Worm (Caenorhabditis elegans): ENCODE results near the gene ZK616.61.

Gene ZK616.61

DNA sequence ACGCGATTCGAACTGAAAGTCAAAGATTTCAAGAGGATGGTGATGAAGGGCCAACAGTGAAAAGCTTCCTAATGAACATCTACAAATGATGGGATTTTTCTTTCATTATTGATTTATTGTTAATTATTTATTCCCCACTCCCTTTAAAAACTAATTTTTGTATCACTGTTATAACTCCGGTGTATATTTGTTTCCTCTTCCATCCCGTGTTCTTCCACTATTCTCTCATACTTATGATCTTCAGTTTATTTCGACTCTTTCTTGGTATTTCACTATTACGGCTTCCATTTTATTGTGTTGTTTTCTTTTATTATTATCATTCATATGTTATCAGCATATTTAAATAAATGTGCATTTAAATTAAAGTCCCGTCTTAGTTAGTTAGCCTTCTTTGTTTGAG lies 31.1 kb upstream of the ZK616.61 start:
- TF ChIP-seq nhr-237 (tag; optimal IDR thresholded peaks at IDR 0.05) = no peak
- no peak for TF ChIP-seq unc-39 (tag; optimal IDR thresholded peaks at IDR 0.05)
- TF ChIP-seq nhr-76 (tag; optimal IDR thresholded peaks at IDR 0.05) = no peak
- TF ChIP-seq snpc-4 (tag; optimal IDR thresholded peaks at IDR 0.05) = no peak
- TF ChIP-seq lin-13 (tag; optimal IDR thresholded peaks at IDR 0.05) = no peak
- TF ChIP-seq sem-2 (GFP tag; optimal IDR thresholded peaks at IDR 0.05) = no peak
- TF ChIP-seq zip-8 (tag; optimal IDR thresholded peaks at IDR 0.05) = no peak
- TF ChIP-seq ceh-43 (GFP tag; optimal IDR thresholded peaks at IDR 0.05) = no peak
- no peak for TF ChIP-seq cnd-1 (tag; optimal IDR thresholded peaks at IDR 0.05)
- TF ChIP-seq pha-4 (tag; optimal IDR thresholded peaks at IDR 0.05) = no peak
- TF ChIP-seq nhr-12 (tag; optimal IDR thresholded peaks at IDR 0.05) = no peak
- no peak for TF ChIP-seq M03D4.4 (tag; optimal IDR thresholded peaks at IDR 0.05)
- no peak for TF ChIP-seq mls-2 (tag; optimal IDR thresholded peaks at IDR 0.05)
- TF ChIP-seq ces-1 (GFP tag; optimal IDR thresholded peaks at IDR 0.05) = no peak

DNA sequence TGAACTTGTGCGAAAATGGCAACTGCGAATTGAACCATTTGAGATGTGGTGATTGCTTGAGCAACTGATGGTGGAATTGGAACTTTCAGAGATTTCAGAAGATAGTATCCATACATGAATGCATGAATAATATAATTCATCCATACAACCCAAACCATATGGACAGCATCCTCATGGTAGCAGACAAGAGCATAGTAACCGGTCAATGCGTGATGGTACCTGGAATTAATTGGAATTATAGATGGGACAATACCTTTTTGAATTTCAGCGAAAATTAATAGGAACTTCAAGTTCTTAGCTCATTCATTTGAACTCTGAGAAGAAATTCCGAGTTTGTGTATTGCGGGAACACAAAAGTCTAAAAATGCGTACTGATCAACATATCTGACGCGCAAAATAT lies 30.5 kb upstream of the ZK616.61 start:
- TF ChIP-seq nhr-12 (tag; optimal IDR thresholded peaks at IDR 0.05) (no peak), cnd-1 (tag; optimal IDR thresholded peaks at IDR 0.05) (no peak), lin-32 (GFP tag; optimal IDR thresholded peaks at IDR 0.05) (no peak), zip-8 (tag; optimal IDR thresholded peaks at IDR 0.05) (no peak), lin-13 (tag; optimal IDR thresholded peaks at IDR 0.05) (no peak), bed-3 (GFP tag; optimal IDR thresholded peaks at IDR 0.05) (no peak), ztf-11 (tag; optimal IDR thresholded peaks at IDR 0.05) (no peak), hlh-1 (tag; optimal IDR thresholded peaks at IDR 0.05) (no peak), snpc-4 (tag; optimal IDR thresholded peaks at IDR 0.05) (no peak), blmp-1 (tag; optimal IDR thresholded peaks at IDR 0.05) (no peak)

DNA sequence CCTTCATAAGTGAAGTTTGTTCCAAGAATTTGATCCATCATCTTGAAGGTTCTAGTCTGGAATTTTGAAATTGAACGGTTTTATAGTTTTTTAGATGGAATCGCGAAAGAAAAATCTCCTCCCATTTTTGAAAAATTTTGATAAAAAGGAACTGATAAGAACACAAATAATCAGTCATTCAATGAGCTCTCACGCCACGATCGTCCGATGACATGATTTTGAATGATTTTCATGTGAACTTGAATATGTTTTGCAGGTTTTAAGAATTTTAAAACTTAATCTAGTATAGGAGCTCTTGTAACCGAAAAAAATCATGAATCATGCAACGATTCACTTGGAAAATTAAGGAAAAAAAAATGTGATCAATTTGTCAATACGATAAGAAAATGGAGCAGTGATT lies 28.4 kb upstream of the ZK616.61 start, which contains the start of gene elo-5:
elo-5 (minus strand) TSS at position 56 of the 400 bp plus-strand sequence.
- TF ChIP-seq unc-120 (tag; optimal IDR thresholded peaks at IDR 0.05; ENCODE audit: poor library complexity, severe bottlenecking) = no peak
- no peak for TF ChIP-seq unc-39 (tag; optimal IDR thresholded peaks at IDR 0.05)
- no peak for TF ChIP-seq hlh-1 (tag; optimal IDR thresholded peaks at IDR 0.05)
- no peak for TF ChIP-seq flh-1 (GFP tag; optimal IDR thresholded peaks at IDR 0.05)
- no peak for TF ChIP-seq zip-8 (tag; optimal IDR thresholded peaks at IDR 0.05)
- no peak for TF ChIP-seq mep-1 (tag; optimal IDR thresholded peaks at IDR 0.05)
- no peak for TF ChIP-seq mls-2 (tag; optimal IDR thresholded peaks at IDR 0.05)
- TF ChIP-seq lsy-2 (tag; optimal IDR thresholded peaks at IDR 0.05) = no peak
- TF ChIP-seq nhr-28 (tag; optimal IDR thresholded peaks at IDR 0.05) = no peak
- TF ChIP-seq nhr-237 (tag; optimal IDR thresholded peaks at IDR 0.05) = no peak
- TF ChIP-seq ztf-11 (tag; optimal IDR thresholded peaks at IDR 0.05) = no peak

DNA sequence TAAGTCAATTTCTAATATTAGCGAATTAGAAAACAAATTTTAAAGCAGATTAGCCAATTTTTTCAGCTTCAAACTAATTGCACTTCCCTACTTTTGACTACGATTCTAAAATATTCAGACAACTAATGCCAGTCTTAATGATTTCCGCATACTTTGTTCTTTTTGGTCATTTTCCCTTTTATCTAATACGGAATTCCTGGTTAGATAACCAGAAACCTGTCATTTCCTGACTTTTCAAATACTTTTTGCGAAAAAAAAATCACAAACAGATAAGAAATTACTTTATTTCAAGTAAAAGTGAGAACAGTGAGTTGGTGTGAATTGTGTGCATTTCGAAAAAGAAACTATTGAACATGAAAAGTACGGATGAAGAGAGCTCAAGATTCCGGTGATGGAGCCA lies 25.3 kb upstream of the ZK616.61 start:
- TF ChIP-seq ces-1 (GFP tag; optimal IDR thresholded peaks at IDR 0.05) (no peak), elt-1 (tag; optimal IDR thresholded peaks at IDR 0.05; ENCODE audit: borderline replicate concordance, insufficient read depth) (no peak), hlh-1 (tag; optimal IDR thresholded peaks at IDR 0.05) (no peak), pha-4 (tag; optimal IDR thresholded peaks at IDR 0.05) (no peak), sptf-1 (tag; optimal IDR thresholded peaks at IDR 0.05) (no peak), snpc-4 (tag; optimal IDR thresholded peaks at IDR 0.05) (no peak), nhr-237 (tag; optimal IDR thresholded peaks at IDR 0.05) (no peak), M03D4.4 (tag; optimal IDR thresholded peaks at IDR 0.05) (no peak), bed-3 (GFP tag; optimal IDR thresholded peaks at IDR 0.05) (no peak), flh-1 (GFP tag; optimal IDR thresholded peaks at IDR 0.05) (no peak), sem-2 (GFP tag; optimal IDR thresholded peaks at IDR 0.05) (no peak), ztf-11 (tag; optimal IDR thresholded peaks at IDR 0.05) (no peak), mep-1 (tag; optimal IDR thresholded peaks at IDR 0.05) (no peak), nhr-12 (tag; optimal IDR thresholded peaks at IDR 0.05) (no peak), unc-120 (tag; optimal IDR thresholded peaks at IDR 0.05; ENCODE audit: poor library complexity, severe bottlenecking) (no peak), mab-5 (tag; optimal IDR thresholded peaks at IDR 0.05) (no peak), nhr-76 (tag; optimal IDR thresholded peaks at IDR 0.05) (no peak), lin-13 (tag; optimal IDR thresholded peaks at IDR 0.05) (no peak), lsy-2 (tag; optimal IDR thresholded peaks at IDR 0.05) (no peak)

DNA sequence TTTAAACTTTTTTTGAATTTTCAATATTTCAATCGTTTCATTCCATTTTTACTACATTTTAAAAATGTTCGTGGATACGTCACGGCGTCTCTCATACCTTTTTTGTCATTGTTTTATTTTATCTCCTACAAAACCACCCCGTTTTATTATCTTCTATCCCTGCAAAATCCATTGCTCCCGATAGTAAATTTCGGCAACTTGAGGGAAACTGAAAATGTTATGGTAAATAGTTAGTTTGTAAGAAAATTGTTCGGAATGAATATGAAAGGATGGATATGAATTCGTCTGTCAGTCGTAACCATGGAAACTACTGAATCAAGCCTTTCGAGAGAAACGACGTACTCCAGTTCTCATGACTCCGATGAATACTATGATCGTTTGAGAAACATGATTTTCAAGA lies 24.1 kb upstream of the ZK616.61 start, which contains the start of gene F41H10.2:
F41H10.2 (plus strand) TSS at position 301 of the 400 bp plus-strand sequence.
- TF ChIP-seq flh-1 (GFP tag; optimal IDR thresholded peaks at IDR 0.05) (no peak), drap-1 (GFP tag; optimal IDR thresholded peaks at IDR 0.05) (no peak), nhr-28 (tag; optimal IDR thresholded peaks at IDR 0.05) (no peak), ham-2 (GFP tag; optimal IDR thresholded peaks at IDR 0.05) (no peak), ces-1 (GFP tag; optimal IDR thresholded peaks at IDR 0.05) (no peak), snpc-4 (tag; optimal IDR thresholded peaks at IDR 0.05) (no peak), cnd-1 (tag; optimal IDR thresholded peaks at IDR 0.05) (no peak), unc-120 (tag; optimal IDR thresholded peaks at IDR 0.05; ENCODE audit: poor library complexity, severe bottlenecking) (no peak), hlh-1 (tag; optimal IDR thresholded peaks at IDR 0.05) (no peak), mep-1 (tag; optimal IDR thresholded peaks at IDR 0.05) (no peak), bed-3 (GFP tag; optimal IDR thresholded peaks at IDR 0.05) (no peak), pha-4 (tag; optimal IDR thresholded peaks at IDR 0.05) (no peak), nhr-76 (tag; optimal IDR thresholded peaks at IDR 0.05) (no peak), nhr-237 (tag; optimal IDR thresholded peaks at IDR 0.05) (no peak), unc-62 (GFP tag; optimal IDR thresholded peaks at IDR 0.05) (no peak), sptf-1 (tag; optimal IDR thresholded peaks at IDR 0.05) (no peak), elt-1 (tag; optimal IDR thresholded peaks at IDR 0.05; ENCODE audit: borderline replicate concordance, insufficient read depth) (no peak)

Data from whole organism, mixed stage, embryonic.